Worm (Caenorhabditis elegans) whole organism, L4 larva: Measurements from ENCODE around the gene F09E10.6.

Source experiments
- T26A8.4 ChIP-seq: fragments of 200-800 bp; sonication (Bioruptor generic); IDR thresholded peaks from 2 replicates; pipeline ENCODE4 v1.3.6; 2022; ENCODE audit warnings: missing genetic modification characterization, missing compliant biosample characterization
- Y105C5A.15 ChIP-seq: fragments of 200-800 bp; sonication (Bioruptor generic); IDR thresholded peaks from 2 replicates; pipeline ENCODE4 v1.3.6; 2022; ENCODE audit warnings: missing genetic modification characterization, missing compliant biosample characterization
- Y48G9A.11 ChIP-seq: fragments of 200-800 bp; sonication (Bioruptor generic); IDR thresholded peaks from 2 replicates; pipeline ENCODE4 v1.3.6; 2022; ENCODE audit warnings: missing genetic modification reagents, missing genetic modification characterization, missing compliant biosample characterization
- Y5F2A.4 ChIP-seq: fragments of 200-800 bp; sonication (Bioruptor generic); optimal IDR thresholded peaks from 2 replicates; lab custom pipeline; 2018; ENCODE audit warnings: mild to moderate bottlenecking, missing genetic modification characterization, missing compliant biosample characterization
- ama-1 ChIP-seq: fragments of 150-350 bp; optimal IDR thresholded peaks from 2 replicates; lab custom pipeline; 2014; ENCODE audit warnings: inconsistent platforms, mixed read lengths
- arid-1 ChIP-seq: fragments of 200-800 bp; sonication (Bioruptor generic); conservative IDR thresholded peaks from 2 replicates; pipeline ENCODE4 v1.3.6; 2022; ENCODE audit warnings: missing genetic modification reagents, missing genetic modification characterization, missing compliant biosample characterization
- attf-4 ChIP-seq: sonication (generic microtip); optimal IDR thresholded peaks from 3 replicates; lab custom pipeline; 2017; ENCODE audit warnings: missing biosample characterization, missing genetic modification characterization
- ceh-20 ChIP-seq: fragments of 200-800 bp; sonication (Bioruptor generic); IDR thresholded peaks from 2 replicates; pipeline ENCODE4 v1.3.6; 2022; ENCODE audit warnings: missing genetic modification reagents, missing genetic modification characterization, missing compliant biosample characterization
- ceh-44 ChIP-seq: fragments of 200-800 bp; sonication (Bioruptor generic); IDR thresholded peaks from 2 replicates; pipeline ENCODE4 v1.3.6; 2022; ENCODE audit warnings: missing genetic modification reagents, missing genetic modification characterization, missing compliant biosample characterization
- ceh-62 ChIP-seq: sonication (generic microtip); optimal IDR thresholded peaks from 2 replicates; lab custom pipeline; 2017; ENCODE audit warnings: missing biosample characterization, missing genetic modification characterization
- cey-2 ChIP-seq: sonication (generic microtip); optimal IDR thresholded peaks from 3 replicates; lab custom pipeline; 2017; ENCODE audit warnings: missing genetic modification characterization, mild to moderate bottlenecking, missing compliant biosample characterization, antibody characterized with exemption, borderline replicate concordance; ENCODE audit not compliant: insufficient read depth
- ctbp-1 ChIP-seq: fragments of 200-800 bp; sonication (Bioruptor generic); IDR thresholded peaks from 2 replicates; pipeline ENCODE4 v1.3.6; 2022; ENCODE audit warnings: missing genetic modification reagents, missing genetic modification characterization, missing compliant biosample characterization
- daf-16 ChIP-seq, 3 experiments: sonication (generic microtip); optimal IDR thresholded peaks; 2 replicates each; lab custom pipeline; 2016 to 2017; ENCODE audit warnings: missing genetic modification characterization in 3 of 3, missing genetic modification reagents in 3 of 3, mild to moderate bottlenecking in 2 of 3, missing compliant biosample characterization in 2 of 3, missing biosample characterization in 1 of 3, moderate library complexity in 1 of 3
- dmd-6 ChIP-seq: fragments of 200-800 bp; sonication (Bioruptor generic); IDR thresholded peaks from 2 replicates; pipeline ENCODE4 v1.3.6; 2022; ENCODE audit warnings: missing genetic modification reagents, missing genetic modification characterization, missing compliant biosample characterization
- dmd-8 ChIP-seq: fragments of 200-800 bp; sonication (Bioruptor generic); IDR thresholded peaks from 2 replicates; pipeline ENCODE4 v1.3.6; 2022; ENCODE audit warnings: missing genetic modification characterization, missing compliant biosample characterization
- dve-1 ChIP-seq: sonication (generic microtip); optimal IDR thresholded peaks from 2 replicates; lab custom pipeline; 2017; ENCODE audit warnings: antibody characterized with exemption, mild to moderate bottlenecking, missing genetic modification characterization, missing compliant biosample characterization; ENCODE audit not compliant: insufficient read depth
- egl-27 ChIP-seq: sonication (generic microtip); optimal IDR thresholded peaks from 3 replicates; lab custom pipeline; 2017; ENCODE audit warnings: missing biosample characterization, missing genetic modification reagents, missing genetic modification characterization
- egl-43 ChIP-seq: fragments of 200-800 bp; sonication (Bioruptor generic); IDR thresholded peaks from 2 replicates; pipeline ENCODE4 v1.3.6; 2022; ENCODE audit warnings: missing genetic modification reagents, missing genetic modification characterization, missing compliant biosample characterization
- hlh-11 ChIP-seq: fragments of 200-800 bp; sonication (Bioruptor generic); optimal IDR thresholded peaks from 2 replicates; lab custom pipeline; 2018; ENCODE audit warnings: mild to moderate bottlenecking, missing genetic modification characterization, missing compliant biosample characterization
- hlh-30 ChIP-seq: sonication (generic microtip); optimal IDR thresholded peaks from 2 replicates; lab custom pipeline; 2017; ENCODE audit warnings: antibody characterized with exemption, mild to moderate bottlenecking, missing genetic modification characterization, missing compliant biosample characterization; ENCODE audit not compliant: insufficient read depth
- hmg-1.1 ChIP-seq: fragments of 200-800 bp; sonication (Bioruptor generic); IDR thresholded peaks from 2 replicates; pipeline ENCODE4 v1.3.6; 2022; ENCODE audit warnings: missing genetic modification reagents, missing genetic modification characterization, missing compliant biosample characterization
- lim-7 ChIP-seq: fragments of 200-800 bp; sonication (Bioruptor generic); IDR thresholded peaks from 2 replicates; pipeline ENCODE4 v1.3.6; 2022; ENCODE audit warnings: missing genetic modification characterization, missing compliant biosample characterization
- lin-13 ChIP-seq: fragments of 150-350 bp; optimal IDR thresholded peaks from 2 replicates; lab custom pipeline; 2014; ENCODE audit warnings: missing biosample characterization, missing genetic modification reagents, missing genetic modification characterization
- lin-38 ChIP-seq: fragments of 200-800 bp; sonication (Bioruptor generic); IDR thresholded peaks from 2 replicates; pipeline ENCODE4 v1.3.6; 2022; ENCODE audit warnings: missing genetic modification reagents, missing genetic modification characterization, missing compliant biosample characterization
- lin-39 ChIP-seq: fragments of 150-350 bp; optimal IDR thresholded peaks from 2 replicates; lab custom pipeline; 2014; ENCODE audit warnings: missing biosample characterization, missing genetic modification reagents, missing genetic modification characterization
- lir-3 ChIP-seq: sonication (generic microtip); optimal IDR thresholded peaks from 2 replicates; lab custom pipeline; 2016; ENCODE audit warnings: mild to moderate bottlenecking, missing genetic modification characterization, missing compliant biosample characterization
- madf-5 ChIP-seq, 2 experiments: fragments of 200-800 bp; sonication (Bioruptor generic); IDR thresholded peaks; 2 replicates each; pipeline ENCODE4 v1.3.6; 2022; ENCODE audit warnings: missing compliant biosample characterization in 2 of 2, missing genetic modification characterization in 2 of 2
- mdl-1 ChIP-seq, 2 experiments: fragments of 150-350 bp in 1 of 2; sonication (generic microtip) in 1 of 2; optimal IDR thresholded peaks; 2 replicates each; lab custom pipeline; 2014 to 2017; ENCODE audit warnings: missing biosample characterization in 2 of 2, missing genetic modification characterization in 2 of 2
- mep-1 ChIP-seq: fragments of 150-350 bp; sonication (generic microtip); optimal IDR thresholded peaks from 3 replicates; lab custom pipeline; 2014; ENCODE audit warnings: missing biosample characterization, missing genetic modification characterization
- mes-2 ChIP-seq: sonication (generic microtip); optimal IDR thresholded peaks from 2 replicates; lab custom pipeline; 2016; ENCODE audit warnings: missing genotype, mild to moderate bottlenecking, missing genetic modification characterization, missing compliant biosample characterization; ENCODE audit not compliant: poor library complexity, severe bottlenecking
- mxl-3 ChIP-seq: fragments of 200-800 bp; sonication (Bioruptor generic); optimal IDR thresholded peaks from 2 replicates; lab custom pipeline; 2018; ENCODE audit warnings: mild to moderate bottlenecking, missing genetic modification characterization, missing compliant biosample characterization
- nhr-11 ChIP-seq: fragments of 150-350 bp; optimal IDR thresholded peaks from 2 replicates; lab custom pipeline; 2014; ENCODE audit warnings: missing biosample characterization, missing genetic modification characterization
- nhr-111 ChIP-seq: fragments of 200-800 bp; sonication (Bioruptor generic); optimal IDR thresholded peaks from 2 replicates; lab custom pipeline; 2018; ENCODE audit warnings: mild to moderate bottlenecking, missing genetic modification characterization, missing compliant biosample characterization
- nhr-237 ChIP-seq: sonication (generic microtip); optimal IDR thresholded peaks from 2 replicates; lab custom pipeline; 2017; ENCODE audit warnings: missing biosample characterization, missing genetic modification characterization
- nhr-28 ChIP-seq: fragments of 150-350 bp; optimal IDR thresholded peaks from 2 replicates; lab custom pipeline; 2014; ENCODE audit warnings: missing biosample characterization, missing genetic modification characterization
- nhr-42 ChIP-seq: fragments of 200-800 bp; sonication (Bioruptor generic); IDR thresholded peaks from 2 replicates; pipeline ENCODE4 v1.3.6; 2022; ENCODE audit warnings: missing genetic modification characterization, missing compliant biosample characterization
- nhr-6 ChIP-seq: fragments of 150-350 bp; optimal IDR thresholded peaks from 2 replicates; lab custom pipeline; 2014; ENCODE audit warnings: missing biosample characterization, missing genetic modification characterization
- nhr-76 ChIP-seq: fragments of 150-350 bp; optimal IDR thresholded peaks from 2 replicates; lab custom pipeline; 2014; ENCODE audit warnings: missing biosample characterization, missing genetic modification characterization
- nhr-77 ChIP-seq: fragments of 150-350 bp; optimal IDR thresholded peaks from 2 replicates; lab custom pipeline; 2014; ENCODE audit warnings: missing biosample characterization, missing genetic modification characterization
- php-3 ChIP-seq: fragments of 200-800 bp; sonication (Bioruptor generic); IDR thresholded peaks from 2 replicates; pipeline ENCODE4 v1.3.6; 2022; ENCODE audit warnings: missing genetic modification reagents, missing genetic modification characterization, missing compliant biosample characterization
- set-16 ChIP-seq: fragments of 200-800 bp; sonication (Bioruptor generic); IDR thresholded peaks from 2 replicates; pipeline ENCODE4 v1.3.6; 2022; ENCODE audit warnings: missing genetic modification reagents, missing genetic modification characterization, missing compliant biosample characterization
- spr-1 ChIP-seq: sonication (generic microtip); optimal IDR thresholded peaks from 2 replicates; lab custom pipeline; 2016; ENCODE audit warnings: mild to moderate bottlenecking, missing genetic modification characterization, missing compliant biosample characterization
- tag-97 ChIP-seq: fragments of 200-800 bp; sonication (Bioruptor generic); IDR thresholded peaks from 2 replicates; pipeline ENCODE4 v1.3.6; 2022; ENCODE audit warnings: missing genetic modification characterization, missing compliant biosample characterization
- zfp-2 ChIP-seq: sonication (generic microtip); optimal IDR thresholded peaks from 2 replicates; lab custom pipeline; 2016; ENCODE audit warnings: mild to moderate bottlenecking, missing genetic modification characterization, missing compliant biosample characterization
- zip-11 ChIP-seq: fragments of 200-800 bp; sonication (Bioruptor generic); IDR thresholded peaks from 2 replicates; pipeline ENCODE4 v1.3.6; 2022; ENCODE audit warnings: missing genetic modification characterization, missing compliant biosample characterization
- zip-2 ChIP-seq: fragments of 150-350 bp; optimal IDR thresholded peaks from 2 replicates; lab custom pipeline; 2014; ENCODE audit warnings: missing biosample characterization, missing genetic modification characterization

Gene F09E10.6

ce11 chrX:1529013-1529412 lies 31.5 kb upstream of the F09E10.6 start:
- TF ChIP-seq attf-4 (tag; lab: Kevin White, UChicago): no peak
- no peak for TF ChIP-seq lim-7 (GFP tag; lab: Robert Waterston, UW)
- TF ChIP-seq hlh-30 (tag; lab: Kevin White, UChicago): peak; percentile 63
- no peak for TF ChIP-seq Y5F2A.4 (GFP tag; lab: Kevin White, UChicago)
- TF ChIP-seq egl-43 (GFP tag; lab: Robert Waterston, UW): no peak
- peak; percentile 41 for TF ChIP-seq mep-1 (tag; lab: Kevin White, UChicago)
- no peak for TF ChIP-seq zip-11
- no peak for TF ChIP-seq mes-2 (tag; lab: Kevin White, UChicago)
- TF ChIP-seq cey-2 (tag; lab: Kevin White, UChicago): no peak
- TF ChIP-seq hlh-11 (tag; lab: Kevin White, UChicago): peak; percentile 25
- TF ChIP-seq lin-13 (GFP tag; lab: Kevin White, UChicago): no peak
- no peak for TF ChIP-seq T26A8.4 (GFP tag; lab: Robert Waterston, UW)
- no peak for TF ChIP-seq daf-16 (GFP tag; optimal IDR thresholded peaks at IDR 0.05; lab: Kevin White, UChicago)
- TF ChIP-seq daf-16 (tag; optimal IDR thresholded peaks at IDR 0.05; lab: Kevin White, UChicago): no peak
- TF ChIP-seq nhr-11 (tag; lab: Kevin White, UChicago): no peak
- TF ChIP-seq arid-1 (GFP tag; lab: Robert Waterston, UW): no peak
- no peak for TF ChIP-seq ceh-62 (tag; lab: Kevin White, UChicago)
- no peak for TF ChIP-seq nhr-237 (tag; lab: Kevin White, UChicago)
- TF ChIP-seq nhr-76 (tag; lab: Kevin White, UChicago): no peak
- TF ChIP-seq nhr-6 (tag; lab: Kevin White, UChicago): peak; percentile 16
- peak; percentile 67 for TF ChIP-seq hmg-1.1 (GFP tag; lab: Robert Waterston, UW)
- peak; percentile 78 for TF ChIP-seq set-16
- no peak for TF ChIP-seq lin-39 (tag; lab: Kevin White, UChicago)
- peak in 1 of 2 experiments; percentile 1 for TF ChIP-seq mdl-1 (tag; optimal IDR thresholded peaks at IDR 0.05; lab: Kevin White, UChicago)
- no peak for TF ChIP-seq dmd-6 (GFP tag; lab: Robert Waterston, UW)

ce11 chrX:1528107-1528506 lies 30.6 kb upstream of the F09E10.6 start:
- no peak for TF ChIP-seq ceh-20 (GFP tag; lab: Robert Waterston, UW)
- no peak for TF ChIP-seq madf-5 (GFP tag; IDR thresholded peaks at IDR 0.05; lab: Robert Waterston, UW)
- TF ChIP-seq tag-97 (GFP tag; lab: Robert Waterston, UW): no peak
- no peak for TF ChIP-seq nhr-28 (tag; lab: Kevin White, UChicago)
- TF ChIP-seq ctbp-1 (GFP tag; lab: Robert Waterston, UW): no peak
- no peak for TF ChIP-seq ama-1 (lab: Kevin White, UChicago)
- no peak for TF ChIP-seq zfp-2
- no peak for TF ChIP-seq egl-27 (tag; lab: Kevin White, UChicago)
- TF ChIP-seq hlh-30 (tag; lab: Kevin White, UChicago): no peak

- TF ChIP-seq dve-1 (tag; lab: Kevin White, UChicago) (peak; percentile 79), dmd-6 (GFP tag; lab: Robert Waterston, UW) (no peak), zip-2 (no peak), ceh-44 (GFP tag; lab: Robert Waterston, UW) (no peak), lir-3 (tag; lab: Kevin White, UChicago) (no peak), mdl-1 (tag; optimal IDR thresholded peaks at IDR 0.05; lab: Kevin White, UChicago) (peak in 1 of 2 experiments; percentile 35), set-16 (no peak), nhr-6 (tag; lab: Kevin White, UChicago) (no peak), lin-38 (GFP tag; lab: Robert Waterston, UW) (no peak), nhr-111 (GFP tag; lab: Kevin White, UChicago) (no peak), arid-1 (GFP tag; lab: Robert Waterston, UW) (no peak), nhr-28 (tag; lab: Kevin White, UChicago) (peak; percentile 87), dmd-8 (GFP tag; lab: Robert Waterston, UW) (no peak), nhr-42 (no peak), Y105C5A.15 (no peak), hmg-1.1 (GFP tag; lab: Robert Waterston, UW) (0 out of 2 replicates have a peak, but pooled peaks have one; percentile 22), nhr-77 (tag; lab: Kevin White, UChicago) (peak; percentile 19), hlh-11 (tag; lab: Kevin White, UChicago) (peak; percentile 39), php-3 (GFP tag; lab: Robert Waterston, UW) (0 out of 2 replicates have a peak, but pooled peaks have one; percentile 10), hlh-30 (tag; lab: Kevin White, UChicago) (peak; percentile 75), madf-5 (GFP tag; IDR thresholded peaks at IDR 0.05; lab: Robert Waterston, UW) (no peak), spr-1 (tag; lab: Kevin White, UChicago) (no peak), Y48G9A.11 (no peak), mep-1 (tag; lab: Kevin White, UChicago) (peak; percentile 7), mxl-3 (GFP tag; lab: Kevin White, UChicago) (peak; percentile 6), nhr-11 (tag; lab: Kevin White, UChicago) (no peak)
Observed at ce11 chrX:1527338-1527737, 29.9 kb upstream of the F09E10.6 start.
